Worm (Caenorhabditis elegans) whole organism, L4/young adult: Measurements from ENCODE around the gene H03G16.1.

Source experiments
- W03F9.2 ChIP-seq: fragments of 150-350 bp; optimal IDR thresholded peaks from 2 replicates; lab custom pipeline; 2014; ENCODE audit warnings: missing biosample characterization, missing genetic modification characterization
- him-1 ChIP-seq: sonication (generic microtip); optimal IDR thresholded peaks from 2 replicates; lab custom pipeline; 2016; ENCODE audit warnings: missing genotype, missing genetic modification reagents, missing genetic modification characterization, missing compliant biosample characterization

ce11 chrX:15035748-15036147 is 17.9 kb upstream of the H03G16.1 start:
- TF ChIP-seq him-1 (tag; lab: Kevin White, UChicago) (no peak), W03F9.2 (tag; lab: Kevin White, UChicago) (no peak)
